Worm (Caenorhabditis elegans): Measurements from ENCODE around the gene arx-3.

DNA sequence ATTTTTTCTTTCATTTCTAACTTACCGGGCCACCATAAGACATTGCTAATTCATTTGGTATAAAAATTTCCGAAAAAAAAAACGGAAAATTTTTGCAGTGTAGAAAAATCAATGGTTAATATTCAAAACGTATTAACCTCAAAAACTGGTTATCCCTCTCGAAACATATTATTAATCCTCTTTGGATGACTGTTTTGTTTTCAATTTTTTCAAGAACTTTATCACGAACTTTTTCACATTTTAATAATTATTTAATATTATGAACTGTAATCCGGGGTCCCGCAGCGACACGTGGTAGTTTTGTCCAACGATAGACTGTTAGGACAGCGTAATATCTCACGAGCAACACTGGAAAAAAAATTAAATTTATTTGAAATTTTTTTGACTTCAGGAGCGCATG lies 29.5 kb downstream of the arx-3 start, which contains the start of gene Y79H2A.12:
- TF ChIP-seq skn-1 (tag; optimal IDR thresholded peaks at IDR 0.05) = no peak
- no peak for TF ChIP-seq pqm-1 (tag; optimal IDR thresholded peaks at IDR 0.05)
- no peak for TF ChIP-seq ama-1 (optimal IDR thresholded peaks at IDR 0.05)
- TF ChIP-seq nhr-28 (tag; optimal IDR thresholded peaks at IDR 0.05) = no peak
- no peak for TF ChIP-seq nhr-11 (tag; optimal IDR thresholded peaks at IDR 0.05)

Measured in whole organism, L4 larva.